Fruit fly (Drosophila melanogaster) Kc167 (cell line): ENCODE data around the gene Rcd4.

Experiments used
- insv ChIP-seq: fragments of >200 bp; optimal IDR thresholded peaks from 3 replicates; lab custom pipeline; 2018; ENCODE audit warnings: missing external identifiers
- psq ChIP-seq: fragments of >200 bp; optimal IDR thresholded peaks from 2 replicates; lab custom pipeline; 2017; ENCODE audit warnings: missing external identifiers
- ttk ChIP-seq: sonication (Bioruptor generic); optimal IDR thresholded peaks from 2 replicates; lab custom pipeline; 2017; ENCODE audit warnings: missing external identifiers

dm6 chr2L:8424090-8424470 lies 41.4 kb downstream of the Rcd4 start:
- TF ChIP-seq psq (lab: Kevin White, UChicago) (no peak), insv (lab: Kevin White, UChicago) (no peak), ttk (lab: Kevin White, UChicago) (no peak)
